Fruit fly (Drosophila melanogaster) whole organism, embryonic: Measurements from ENCODE around the gene scramb1.

Source experiments
- CG10274 ChIP-seq: fragments of 200-800 bp; sonication (Bioruptor generic); optimal IDR thresholded peaks from 3 replicates; lab custom pipeline; 2017; ENCODE audit warnings: missing biosample characterization, mild to moderate bottlenecking, missing genetic modification characterization
- CG11085 ChIP-seq: fragments of 200-800 bp; sonication (Bioruptor generic); IDR thresholded peaks from 2 replicates; pipeline ENCODE4 v1.3.6; 2022; ENCODE audit warnings: missing biosample characterization, missing genetic modification characterization
- CG30020 ChIP-seq: fragments of 200-800 bp; optimal IDR thresholded peaks from 2 replicates; lab custom pipeline; 2019; ENCODE audit warnings: missing biosample characterization, mild to moderate bottlenecking, missing genetic modification characterization, moderate library complexity
- CG8944 ChIP-seq: fragments of 200-800 bp; sonication (Bioruptor generic); optimal IDR thresholded peaks from 3 replicates; lab custom pipeline; 2016; ENCODE audit warnings: missing biosample characterization, missing genetic modification characterization
- ara ChIP-seq: fragments of 200-800 bp; sonication (Bioruptor generic); IDR thresholded peaks from 2 replicates; pipeline ENCODE4 v1.3.6; 2022; ENCODE audit warnings: missing biosample characterization, missing genetic modification characterization

DNA sequence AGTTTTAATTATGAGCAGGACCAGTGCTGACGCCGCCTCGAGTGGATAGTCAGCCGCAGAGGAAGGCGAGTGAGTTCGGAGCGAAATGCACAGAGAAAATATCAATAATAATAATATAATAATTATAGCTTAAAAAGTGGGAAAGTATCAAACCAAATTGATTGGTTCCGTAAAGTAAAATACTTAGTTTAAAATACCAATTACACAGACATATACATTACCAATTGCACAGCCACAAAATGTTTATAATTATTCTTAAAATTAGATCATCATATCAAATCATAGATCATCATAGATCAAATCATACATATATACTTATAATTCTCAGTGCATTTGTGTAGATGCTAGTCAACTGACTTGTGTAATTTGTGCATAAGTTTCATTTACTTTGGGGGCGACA, 13.5 kb upstream of the scramb1 start:
- TF ChIP-seq ara (GFP tag; lab: Robert Waterston, UW) (no peak), CG8944 (no peak), CG10274 (GFP tag; lab: Kevin White, UChicago) (no peak), CG11085 (GFP tag; lab: Robert Waterston, UW) (no peak), CG30020 (tag; lab: Kevin White, UChicago) (no peak)
